Worm (Caenorhabditis elegans) whole organism, late embryonic: ENCODE data around the gene pqn-73.
A peak's percentile ranks its signal among the peaks of the same experiment; 100 is the strongest.

Experiments used
- K02D7.2 ChIP-seq: sonication (generic microtip); optimal IDR thresholded peaks from 2 replicates; lab custom pipeline; 2017; ENCODE audit warnings: mild to moderate bottlenecking, missing genetic modification characterization, missing compliant biosample characterization
- T23F11.4 ChIP-seq: fragments of 200-800 bp; sonication (Bioruptor generic); optimal IDR thresholded peaks from 2 replicates; lab custom pipeline; 2018; ENCODE audit warnings: mild to moderate bottlenecking, missing genetic modification characterization, missing compliant biosample characterization
- Y22D7AL.16 ChIP-seq: sonication (generic microtip); optimal IDR thresholded peaks from 2 replicates; lab custom pipeline; 2016; ENCODE audit warnings: missing genetic modification characterization, missing compliant biosample characterization
- ahr-1 ChIP-seq: sonication (generic microtip); optimal IDR thresholded peaks from 2 replicates; lab custom pipeline; 2016; ENCODE audit warnings: missing genetic modification characterization, missing compliant biosample characterization
- ama-1 ChIP-seq: fragments of 150-350 bp; optimal IDR thresholded peaks from 2 replicates; lab custom pipeline; 2014
- ceh-14 ChIP-seq: sonication (generic microtip); optimal IDR thresholded peaks from 2 replicates; lab custom pipeline; 2016; ENCODE audit warnings: missing genotype, missing genetic modification characterization, missing compliant biosample characterization
- ceh-19 ChIP-seq: fragments of 200-800 bp; sonication (Bioruptor generic); optimal IDR thresholded peaks from 2 replicates; lab custom pipeline; 2018; ENCODE audit warnings: mild to moderate bottlenecking, missing genetic modification characterization, missing compliant biosample characterization
- ceh-2 ChIP-seq: sonication (generic microtip); optimal IDR thresholded peaks from 2 replicates; lab custom pipeline; 2016; ENCODE audit warnings: missing genotype, missing genetic modification characterization, missing compliant biosample characterization
- ceh-22 ChIP-seq: sonication (generic microtip); optimal IDR thresholded peaks from 2 replicates; lab custom pipeline; 2017; ENCODE audit warnings: missing biosample characterization, missing genetic modification characterization
- ceh-24 ChIP-seq: sonication (generic microtip); optimal IDR thresholded peaks from 2 replicates; lab custom pipeline; 2016; ENCODE audit warnings: mild to moderate bottlenecking, missing genetic modification characterization, missing compliant biosample characterization
- ceh-30 ChIP-seq: fragments of 150-350 bp; optimal IDR thresholded peaks from 2 replicates; lab custom pipeline; 2014; ENCODE audit warnings: missing biosample characterization, missing genetic modification characterization
- ceh-31 ChIP-seq: sonication (generic microtip); optimal IDR thresholded peaks from 2 replicates; lab custom pipeline; 2016; ENCODE audit warnings: missing genetic modification characterization, missing compliant biosample characterization
- ceh-48 ChIP-seq: sonication (generic microtip); optimal IDR thresholded peaks from 2 replicates; lab custom pipeline; 2016; ENCODE audit warnings: missing genetic modification characterization, inconsistent platforms, missing compliant biosample characterization
- ceh-9 ChIP-seq: sonication (generic microtip); optimal IDR thresholded peaks from 2 replicates; lab custom pipeline; 2016; ENCODE audit warnings: mild to moderate bottlenecking, missing genetic modification characterization, inconsistent platforms, missing compliant biosample characterization
- che-1 ChIP-seq: sonication (generic microtip); optimal IDR thresholded peaks from 2 replicates; lab custom pipeline; 2016; ENCODE audit warnings: mild to moderate bottlenecking, missing genetic modification characterization, missing compliant biosample characterization
- dve-1 ChIP-seq: sonication (generic microtip); optimal IDR thresholded peaks from 2 replicates; lab custom pipeline; 2017; ENCODE audit warnings: antibody characterized with exemption, mild to moderate bottlenecking, missing genetic modification characterization, missing compliant biosample characterization
- elt-2 ChIP-seq: sonication (generic microtip); optimal IDR thresholded peaks from 2 replicates; lab custom pipeline; 2016; ENCODE audit warnings: missing genetic modification reagents, missing genetic modification characterization, missing compliant biosample characterization
- gmeb-2 ChIP-seq: sonication (generic microtip); optimal IDR thresholded peaks from 2 replicates; lab custom pipeline; 2016; ENCODE audit warnings: missing genetic modification characterization, inconsistent platforms, missing compliant biosample characterization
- hlh-30 ChIP-seq: sonication (generic microtip); optimal IDR thresholded peaks from 2 replicates; lab custom pipeline; 2017; ENCODE audit warnings: antibody characterized with exemption, missing genetic modification characterization, missing compliant biosample characterization; ENCODE audit not compliant: insufficient read depth
- hlh-8 ChIP-seq: sonication (generic microtip); optimal IDR thresholded peaks from 2 replicates; lab custom pipeline; 2016; ENCODE audit warnings: missing genotype, missing genetic modification characterization, missing compliant biosample characterization
- lin-11 ChIP-seq: fragments of 200-800 bp; sonication (Bioruptor generic); optimal IDR thresholded peaks from 2 replicates; lab custom pipeline; 2018; ENCODE audit warnings: mild to moderate bottlenecking, missing genetic modification characterization, missing compliant biosample characterization
- madf-2 ChIP-seq: sonication (generic microtip); optimal IDR thresholded peaks from 2 replicates; lab custom pipeline; 2017; ENCODE audit warnings: missing genetic modification characterization, missing compliant biosample characterization
- nfya-1 ChIP-seq: sonication (generic microtip); optimal IDR thresholded peaks from 2 replicates; lab custom pipeline; 2017; ENCODE audit warnings: missing genetic modification characterization, mild to moderate bottlenecking, missing compliant biosample characterization, antibody characterized with exemption, moderate library complexity
- npax-4 ChIP-seq: sonication (generic microtip); optimal IDR thresholded peaks from 2 replicates; lab custom pipeline; 2016; ENCODE audit warnings: missing genetic modification characterization, missing compliant biosample characterization
- pag-3 ChIP-seq: sonication (generic microtip); optimal IDR thresholded peaks from 2 replicates; lab custom pipeline; 2016; ENCODE audit warnings: missing compliant biosample characterization, missing genetic modification characterization, borderline replicate concordance
- pros-1 ChIP-seq: fragments of 150-350 bp; optimal IDR thresholded peaks from 2 replicates; lab custom pipeline; 2014; ENCODE audit warnings: missing biosample characterization, missing genetic modification reagents, missing genetic modification characterization
- sdc-2 ChIP-seq: sonication (generic microtip); optimal IDR thresholded peaks from 2 replicates; lab custom pipeline; 2016; ENCODE audit warnings: missing genotype, missing genetic modification characterization, missing compliant biosample characterization
- syd-9 ChIP-seq: sonication (generic microtip); optimal IDR thresholded peaks from 2 replicates; lab custom pipeline; 2016; ENCODE audit warnings: mild to moderate bottlenecking, missing genetic modification characterization, moderate library complexity, missing compliant biosample characterization
- tbx-2 ChIP-seq: sonication (generic microtip); optimal IDR thresholded peaks from 2 replicates; lab custom pipeline; 2016; ENCODE audit warnings: missing genetic modification characterization, missing compliant biosample characterization
- ttx-3 ChIP-seq: sonication (generic microtip); optimal IDR thresholded peaks from 2 replicates; lab custom pipeline; 2016; ENCODE audit warnings: missing genetic modification reagents, missing genetic modification characterization, missing compliant biosample characterization
- unc-3 ChIP-seq, 2 experiments: fragments of 200-800 bp in 1 of 2; sonication (Bioruptor generic) in 1 of 2; sonication (generic microtip) in 1 of 2; conservative IDR thresholded peaks in 1 of 2; optimal IDR thresholded peaks in 1 of 2; 2 replicates each; pipeline versions ENCODE4 v1.3.6 to Lab custom; 2016 to 2022; ENCODE audit warnings: missing compliant biosample characterization in 2 of 2, missing genetic modification characterization in 2 of 2, missing genetic modification reagents in 1 of 2
- unc-42 ChIP-seq: sonication (generic microtip); optimal IDR thresholded peaks from 2 replicates; lab custom pipeline; 2016; ENCODE audit warnings: missing genotype, missing genetic modification characterization, missing compliant biosample characterization
- ztf-16 ChIP-seq: sonication (generic microtip); optimal IDR thresholded peaks from 2 replicates; lab custom pipeline; 2017; ENCODE audit warnings: missing genetic modification characterization, missing compliant biosample characterization

The pqn-73 gene

ce11 chrII:8581700-8582099, 41.2 kb downstream of the pqn-73 start, which contains the start of gene arl-1:
Gene arl-1 (plus strand): TSS chrII:8582000.
- TF ChIP-seq nfya-1 (no peak), ceh-48 (tag; lab: Kevin White, UChicago) (no peak), Y22D7AL.16 (tag; lab: Kevin White, UChicago) (no peak), gmeb-2 (tag; lab: Kevin White, UChicago) (no peak), sdc-2 (tag; lab: Kevin White, UChicago) (no peak), hlh-8 (tag; lab: Kevin White, UChicago) (no peak), unc-3 (GFP tag; conservative IDR thresholded peaks at IDR 0.05; lab: Robert Waterston, UW) (no peak), unc-3 (tag; optimal IDR thresholded peaks at IDR 0.05; lab: Kevin White, UChicago) (no peak), T23F11.4 (no peak), K02D7.2 (tag; lab: Kevin White, UChicago) (no peak), ztf-16 (tag; lab: Kevin White, UChicago) (no peak)

ce11 chrII:8583035-8583434, 42.5 kb downstream of the pqn-73 start:
- TF ChIP-seq ama-1 (lab: Kevin White, UChicago) (peak; percentile 33), nfya-1 (no peak)

ce11 chrII:8585036-8585627, 44.6 kb downstream of the pqn-73 start, which contains the start of gene F54C9.11:
Gene F54C9.11 (minus strand): TSS chrII:8585086.
- no peak for TF ChIP-seq elt-2 (tag; lab: Kevin White, UChicago)
- no peak for TF ChIP-seq tbx-2 (tag; lab: Kevin White, UChicago)
- no peak for TF ChIP-seq dve-1 (tag; lab: Kevin White, UChicago)
- TF ChIP-seq syd-9 (tag; lab: Kevin White, UChicago) = no peak
- no peak for TF ChIP-seq ceh-14 (tag; lab: Kevin White, UChicago)
- TF ChIP-seq ceh-9 (tag; lab: Kevin White, UChicago) = no peak
- TF ChIP-seq ceh-2 = no peak
- no peak for TF ChIP-seq sdc-2 (tag; lab: Kevin White, UChicago)
- TF ChIP-seq madf-2 = no peak
- TF ChIP-seq ceh-22 (tag; lab: Kevin White, UChicago) = no peak
- TF ChIP-seq che-1 (tag; lab: Kevin White, UChicago) = no peak

- TF ChIP-seq ceh-19 (GFP tag; lab: Kevin White, UChicago) (no peak), npax-4 (tag; lab: Kevin White, UChicago) (no peak), che-1 (tag; lab: Kevin White, UChicago) (no peak), pag-3 (no peak), unc-42 (tag; lab: Kevin White, UChicago) (no peak), lin-11 (tag; lab: Kevin White, UChicago) (no peak), ahr-1 (tag; lab: Kevin White, UChicago) (no peak)
Measured at ce11 chrII:8585921-8586320, 45.4 kb downstream of the pqn-73 start.

ce11 chrII:8587660-8588230, 47.2 kb downstream of the pqn-73 start:
- TF ChIP-seq tbx-2 (tag; lab: Kevin White, UChicago) (no peak), pros-1 (no peak), ceh-30 (tag; lab: Kevin White, UChicago) (no peak), ceh-31 (peak; percentile 54), ceh-24 (tag; lab: Kevin White, UChicago) (no peak), hlh-30 (tag; lab: Kevin White, UChicago) (no peak), unc-42 (tag; lab: Kevin White, UChicago) (peak; percentile 96), ttx-3 (no peak)
